Comparison of ENCODE assay signal across 5 worm cellular contexts in the genomic region with DNA sequence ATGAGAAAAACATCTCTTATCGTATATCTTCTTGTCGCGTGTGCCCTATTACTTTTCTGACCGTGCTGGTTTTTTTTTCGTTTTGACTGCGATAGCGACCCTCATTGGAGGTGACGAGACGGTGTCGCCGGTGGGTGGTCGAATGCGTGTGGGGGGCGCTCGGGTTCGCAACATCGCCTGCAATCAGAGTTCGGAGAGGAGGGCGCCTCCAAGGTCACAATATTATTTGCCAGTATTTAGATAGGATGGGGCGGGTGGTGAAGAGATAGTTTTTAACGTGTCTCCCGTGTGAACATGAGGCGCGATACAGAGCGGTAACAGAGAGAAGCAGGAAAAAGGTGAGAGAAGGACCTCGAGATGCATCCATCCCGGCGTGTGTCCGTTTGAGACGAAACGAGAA.
TF ChIP-seq lines count a peak whose summit lies in the region.

No protein-coding gene starts in this region.

TF ChIP-seq in whole organism, L1 larva, 84 proteins besides CTCF, POLR2A, EP300 and RAD21 (continues in another document):
- TF ChIP-seq nhr-84 (tag; optimal IDR thresholded peaks at IDR 0.05; lab: Kevin White, UChicago) = no peak
- TF ChIP-seq nhr-85 (tag; lab: Kevin White, UChicago) = peak; percentile 89
- peak; percentile 30; the same call in 1 of the 2 replicates for TF ChIP-seq grh-1 (GFP tag; IDR thresholded peaks at IDR 0.05; lab: Robert Waterston, UW)
- peak; percentile 37 for TF ChIP-seq blmp-1 (tag; optimal IDR thresholded peaks at IDR 0.05; lab: Kevin White, UChicago)
- peak; percentile 55 for TF ChIP-seq nhr-90 (tag; optimal IDR thresholded peaks at IDR 0.05; lab: Kevin White, UChicago; ENCODE audit: poor library complexity)
- TF ChIP-seq ceh-82 (tag; optimal IDR thresholded peaks at IDR 0.05; lab: Kevin White, UChicago) = peak in 1 of 3 experiments; percentile 19
- peak; percentile 8 for TF ChIP-seq nhr-47 (tag; optimal IDR thresholded peaks at IDR 0.05; lab: Kevin White, UChicago)
- no peak for TF ChIP-seq mep-1 (tag; optimal IDR thresholded peaks at IDR 0.05; lab: Kevin White, UChicago)
- TF ChIP-seq unc-86 (tag; optimal IDR thresholded peaks at IDR 0.05; lab: Kevin White, UChicago) = no peak
- no peak for TF ChIP-seq skn-1 (tag; optimal IDR thresholded peaks at IDR 0.05; lab: Kevin White, UChicago)
- TF ChIP-seq unc-62 (GFP tag; optimal IDR thresholded peaks at IDR 0.05; lab: Kevin White, UChicago) = no peak
- no peak for TF ChIP-seq fkh-10 (GFP tag; optimal IDR thresholded peaks at IDR 0.05; lab: Kevin White, UChicago)
- TF ChIP-seq pag-3 (tag; optimal IDR thresholded peaks at IDR 0.05; lab: Kevin White, UChicago; ENCODE audit: borderline replicate concordance, insufficient read depth) = no peak
- TF ChIP-seq sup-37 (GFP tag; optimal IDR thresholded peaks at IDR 0.05; lab: Kevin White, UChicago) = no peak
- peak; percentile 57 for TF ChIP-seq nhr-71 (tag; optimal IDR thresholded peaks at IDR 0.05; lab: Kevin White, UChicago)
- TF ChIP-seq unc-130 (tag; optimal IDR thresholded peaks at IDR 0.05; lab: Kevin White, UChicago) = peak; percentile 26
- peak; percentile 9 for TF ChIP-seq xbp-1 (tag; optimal IDR thresholded peaks at IDR 0.05; lab: Kevin White, UChicago)

TF ChIP-seq in whole organism, L3 larva, 47 proteins besides CTCF, POLR2A, EP300 and RAD21:
- TF ChIP-seq lsy-12 (tag; optimal IDR thresholded peaks at IDR 0.05; lab: Kevin White, UChicago) (peak; percentile 30), nhr-43 (tag; optimal IDR thresholded peaks at IDR 0.05; lab: Kevin White, UChicago; ENCODE audit: poor library complexity, severe bottlenecking) (peak; percentile 30), nhr-25 (tag; optimal IDR thresholded peaks at IDR 0.05; lab: Kevin White, UChicago) (peak; percentile 75), mdl-1 (tag; optimal IDR thresholded peaks at IDR 0.05; lab: Kevin White, UChicago) (no peak)

TF ChIP-seq in whole organism, early embryonic, 17 proteins besides CTCF, POLR2A, EP300 and RAD21:
- TF ChIP-seq hmg-4 (GFP tag; optimal IDR thresholded peaks at IDR 0.05; lab: Kevin White, UChicago) (peak; percentile 65), sea-1 (GFP tag; conservative IDR thresholded peaks at IDR 0.05; lab: Robert Waterston, UW) (no peak)

TF ChIP-seq in whole organism, midembryonic, 9 proteins besides CTCF, POLR2A, EP300 and RAD21:
- TF ChIP-seq ztf-23 (GFP tag; IDR thresholded peaks at IDR 0.05; lab: Robert Waterston, UW) = 0 out of 2 replicates have a peak, but pooled peaks have one; percentile 5
- no peak for TF ChIP-seq ref-1 (GFP tag; conservative IDR thresholded peaks at IDR 0.05; lab: Robert Waterston, UW)
- 0 out of 2 replicates have a peak, but pooled peaks have one; percentile 51 for TF ChIP-seq tab-1 (GFP tag; IDR thresholded peaks at IDR 0.05; lab: Robert Waterston, UW)

TF ChIP-seq in whole organism, young adult, 124 proteins besides CTCF, POLR2A, EP300 and RAD21:
- TF ChIP-seq B0019.2 (GFP tag; conservative IDR thresholded peaks at IDR 0.05; lab: Robert Waterston, UW) = no peak
- no peak for TF ChIP-seq F52B5.7 (tag; optimal IDR thresholded peaks at IDR 0.05; lab: Kevin White, UChicago)
- 0 out of 2 replicates have a peak, but pooled peaks have one; percentile 32 for TF ChIP-seq nfyb-1 (GFP tag; IDR thresholded peaks at IDR 0.05; lab: Robert Waterston, UW)
- peak; percentile 80 for TF ChIP-seq zfh-2 (GFP tag; conservative IDR thresholded peaks at IDR 0.05; lab: Robert Waterston, UW)

Comparison
In these comparisons a context has a peak if more than half of its experiments do, and no peak if none do; other contexts are left out.
1. Of the 8 proteins assayed by ChIP-seq in both whole organism, young adult and whole organism, L1 larva: peak only in whole organism, young adult: none; only in whole organism, L1 larva: nhr-90 and unc-130; in both: none; in neither: 5; mixed calls (peak in some experiments, not most) for 1.